Fruit fly (Drosophila melanogaster) whole organism: Measurements from ENCODE around the gene CG13041.
A peak's percentile ranks its signal among the peaks of the same experiment; 100 is the strongest.

Experiments
- CG8478 ChIP-seq: fragments of >200 bp; optimal IDR thresholded peaks from 2 replicates; lab custom pipeline; 2018; ENCODE audit warnings: inconsistent platforms
- Dll ChIP-seq: fragments of >200 bp; optimal IDR thresholded peaks from 2 replicates; lab custom pipeline; 2017
- EcR ChIP-seq, 2 experiments: fragments of >200 bp; optimal IDR thresholded peaks; 2 replicates each; lab custom pipeline; 2017; ENCODE audit warnings: missing biosample characterization in 2 of 2, missing genetic modification characterization in 2 of 2, missing genetic modification reagents in 2 of 2
- pan ChIP-seq: fragments of >200 bp; optimal IDR thresholded peaks from 2 replicates; lab custom pipeline; 2017
- psq ChIP-seq: fragments of >200 bp; optimal IDR thresholded peaks from 2 replicates; lab custom pipeline; 2017
- usp ChIP-seq: fragments of >200 bp; optimal IDR thresholded peaks from 2 replicates; lab custom pipeline; 2017; ENCODE audit warnings: missing biosample characterization, missing genetic modification characterization, mixed read lengths

Gene CG13041

DNA sequence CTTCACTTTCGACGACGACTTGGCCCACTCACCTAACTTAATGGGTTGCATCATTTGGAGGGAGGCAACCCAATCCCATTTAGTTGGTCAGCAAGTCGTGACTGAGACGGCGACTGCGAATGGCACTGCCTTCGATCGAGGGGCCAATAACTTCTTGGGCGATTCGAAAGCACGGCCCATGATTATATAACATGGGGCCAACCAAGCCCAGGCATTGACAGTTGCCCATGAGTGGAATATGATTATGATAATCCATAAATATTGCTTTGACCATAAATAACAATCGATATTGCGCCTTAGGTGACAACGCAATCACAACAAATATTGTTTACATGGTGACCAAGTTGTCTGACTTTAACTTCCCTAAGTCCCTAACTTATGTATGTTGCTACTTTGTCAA lies 35.5 kb downstream of the CG13041 start, which contains the start of gene CG13048:
CG13048 (minus strand) TSS at position 101 of the 400 bp plus-strand sequence.
- no peak for TF ChIP-seq psq (lab: Kevin White, UChicago)
- TF ChIP-seq CG8478 (lab: Kevin White, UChicago), result no peak
- no peak for TF ChIP-seq EcR (GFP tag; optimal IDR thresholded peaks at IDR 0.05; lab: Kevin White, UChicago)
- no peak for TF ChIP-seq usp
- no peak for TF ChIP-seq Dll (lab: Kevin White, UChicago)
- no peak for TF ChIP-seq pan (lab: Kevin White, UChicago)

dm6 chr3L:16281880-16282556 lies 37.3 kb downstream of the CG13041 start, which contains the start of gene CG13049:
Gene CG13049 (minus strand): TSS chr3L:16281930.
- no peak for TF ChIP-seq pan (lab: Kevin White, UChicago)
- TF ChIP-seq CG8478 (lab: Kevin White, UChicago), result no peak
- no peak for TF ChIP-seq EcR (GFP tag; optimal IDR thresholded peaks at IDR 0.05; lab: Kevin White, UChicago)
- no peak for TF ChIP-seq psq (lab: Kevin White, UChicago)
- TF ChIP-seq Dll (lab: Kevin White, UChicago), result no peak
- TF ChIP-seq usp, result no peak

- no peak for TF ChIP-seq psq (lab: Kevin White, UChicago)
- peak in 1 of 2 experiments; percentile 54 for TF ChIP-seq EcR (GFP tag; optimal IDR thresholded peaks at IDR 0.05; lab: Kevin White, UChicago)
These were observed 39.3 kb downstream of the CG13041 start, which contains the start of gene CG13064 for dm6 chr3L:16279987-16280454. Gene CG13064 (plus strand): TSS chr3L:16280404.

dm6 chr3L:16279171-16279570 lies 40.2 kb downstream of the CG13041 start, which contains the start of gene CG13050:
Gene CG13050 (minus strand): TSS chr3L:16279271.
- no peak for TF ChIP-seq CG8478 (lab: Kevin White, UChicago)
- no peak for TF ChIP-seq psq (lab: Kevin White, UChicago)
- TF ChIP-seq pan (lab: Kevin White, UChicago), result no peak
- no peak for TF ChIP-seq Dll (lab: Kevin White, UChicago)
- no peak for TF ChIP-seq usp

DNA sequence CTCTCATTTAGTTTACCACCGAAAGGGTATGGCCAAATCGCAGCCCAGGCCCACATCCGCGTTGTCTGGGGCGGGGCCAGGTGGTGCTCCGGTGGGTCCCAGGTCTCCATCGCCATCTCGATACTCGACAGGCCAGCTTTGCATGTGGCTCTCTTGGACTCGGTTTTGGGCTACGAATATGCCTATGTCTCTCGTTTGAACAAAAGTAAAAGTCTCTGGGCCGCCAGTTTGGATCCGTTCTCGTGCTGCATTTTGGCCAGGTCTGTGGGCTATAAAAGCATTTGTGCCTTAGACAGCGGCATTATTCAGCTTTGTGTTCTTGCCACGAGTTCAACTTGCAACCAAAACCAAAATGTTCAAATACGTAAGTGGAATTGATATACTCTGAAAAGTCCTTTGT lies 42.2 kb downstream of the CG13041 start, which contains the start of gene CG13065:
CG13065 (plus strand) TSS at position 301 of the 400 bp plus-strand sequence.
- TF ChIP-seq CG8478 (lab: Kevin White, UChicago) (no peak), usp (no peak), pan (lab: Kevin White, UChicago) (no peak), psq (lab: Kevin White, UChicago) (no peak), Dll (lab: Kevin White, UChicago) (no peak), EcR (GFP tag; optimal IDR thresholded peaks at IDR 0.05; lab: Kevin White, UChicago) (no peak)

DNA sequence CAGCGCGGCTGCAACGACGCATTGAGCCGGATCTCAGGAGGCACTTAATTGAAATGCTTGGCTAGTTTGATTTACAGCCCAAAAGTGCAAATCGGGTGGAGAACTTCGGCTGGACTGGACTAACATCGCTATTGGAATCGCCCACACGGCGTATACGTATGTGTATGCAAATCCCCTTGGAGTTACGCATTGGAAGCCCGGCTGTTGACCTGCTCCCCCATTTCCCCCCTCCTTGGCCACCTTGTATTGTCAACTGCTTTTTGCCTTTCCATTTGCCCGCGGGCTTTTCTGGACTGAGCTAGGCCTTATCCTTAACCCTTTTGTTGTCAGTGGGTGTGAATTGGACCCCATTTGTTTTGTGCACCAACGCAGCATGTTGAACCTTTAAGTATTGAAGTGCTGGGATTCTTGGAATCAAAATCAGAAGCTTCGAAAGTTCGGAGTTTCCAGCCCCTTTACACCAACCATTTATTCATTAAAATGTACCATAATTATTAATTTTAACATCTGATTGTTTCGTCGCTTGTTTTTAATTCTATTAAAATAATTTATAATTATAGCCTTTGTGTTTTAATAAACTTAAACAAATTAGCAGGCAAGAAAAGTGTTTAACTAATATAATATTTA lies 43.8 kb downstream of the CG13041 start:
- TF ChIP-seq usp (no peak), Dll (lab: Kevin White, UChicago) (no peak), EcR (GFP tag; optimal IDR thresholded peaks at IDR 0.05; lab: Kevin White, UChicago) (peak in 1 of 2 experiments; percentile 71), CG8478 (lab: Kevin White, UChicago) (no peak)

DNA sequence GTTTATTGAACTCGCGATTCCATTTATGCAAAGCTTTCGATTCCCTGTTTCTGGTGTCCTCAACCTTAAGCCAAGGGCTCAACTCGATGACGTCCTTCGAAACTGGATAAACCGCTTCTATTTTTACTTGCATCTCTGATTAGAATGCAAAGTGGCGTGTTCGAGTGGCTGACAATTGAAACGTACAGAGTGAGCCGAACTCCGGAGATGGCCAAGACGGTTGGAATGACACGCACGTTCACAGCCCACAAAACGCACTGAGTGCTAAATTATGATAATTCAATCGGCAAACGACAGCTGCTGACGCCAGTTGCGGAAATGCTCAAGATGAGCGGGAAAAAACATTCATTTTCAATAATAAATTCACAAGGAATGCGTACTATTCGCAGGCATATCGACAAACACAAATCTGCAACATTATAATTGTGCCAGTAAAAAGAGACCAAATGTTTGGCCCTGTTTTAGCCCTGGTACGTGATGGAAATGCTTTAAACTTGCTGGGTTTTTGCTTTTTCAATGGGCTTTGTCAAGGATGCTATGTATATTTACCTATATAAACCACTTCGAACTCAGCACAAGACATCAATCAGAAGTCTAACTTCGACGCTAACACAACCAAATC lies 46.9 kb downstream of the CG13041 start, which contains the start of gene CG13066:
CG13066 (plus strand) TSS at position 572 of the 622 bp plus-strand sequence.
- no peak for TF ChIP-seq usp
- no peak for TF ChIP-seq psq (lab: Kevin White, UChicago)
- TF ChIP-seq CG8478 (lab: Kevin White, UChicago), result no peak
- TF ChIP-seq pan (lab: Kevin White, UChicago), result no peak
- no peak for TF ChIP-seq EcR (GFP tag; optimal IDR thresholded peaks at IDR 0.05; lab: Kevin White, UChicago)
- TF ChIP-seq Dll (lab: Kevin White, UChicago), result no peak

- TF ChIP-seq EcR (GFP tag; optimal IDR thresholded peaks at IDR 0.05; lab: Kevin White, UChicago) (no peak), pan (lab: Kevin White, UChicago) (no peak), CG8478 (lab: Kevin White, UChicago) (no peak), usp (no peak), psq (lab: Kevin White, UChicago) (no peak), Dll (lab: Kevin White, UChicago) (no peak)
These were observed 48.5 kb downstream of the CG13041 start, which contains the start of the genes CG34248 and CG13067 for dm6 chr3L:16270802-16271332. Gene CG34248 (minus strand): TSS chr3L:16270902. Gene CG13067 (plus strand): TSS chr3L:16271282.

dm6 chr3L:16269092-16269491 lies 50.2 kb downstream of the CG13041 start, which contains the start of gene CG13068:
Gene CG13068 (plus strand): TSS chr3L:16269392.
- TF ChIP-seq psq (lab: Kevin White, UChicago) (no peak), CG8478 (lab: Kevin White, UChicago) (no peak), Dll (lab: Kevin White, UChicago) (no peak)
